Fruit fly (Drosophila melanogaster) whole organism, prepupa: Measurements from ENCODE around the gene CG18747.
A peak's percentile ranks its signal among the peaks of the same experiment; 100 is the strongest.

Source experiments
- Blimp-1 ChIP-seq: fragments of 200-800 bp; sonication (Bioruptor generic); optimal IDR thresholded peaks from 3 replicates; lab custom pipeline; 2017; ENCODE audit warnings: missing biosample characterization, missing genetic modification characterization, mild to moderate bottlenecking, moderate library complexity, missing genetic modification reagents
- CG10669 ChIP-seq: fragments of 200-800 bp; sonication (Bioruptor generic); optimal IDR thresholded peaks from 3 replicates; lab custom pipeline; 2018; ENCODE audit warnings: missing biosample characterization, mild to moderate bottlenecking, missing genetic modification characterization, moderate library complexity
- CG11762 ChIP-seq: fragments of 200-800 bp; sonication (Bioruptor generic); optimal IDR thresholded peaks from 3 replicates; lab custom pipeline; 2016; ENCODE audit warnings: missing biosample characterization, missing genetic modification characterization; ENCODE audit not compliant: insufficient read depth
- CG11902 ChIP-seq: fragments of 200-800 bp; sonication (Bioruptor generic); optimal IDR thresholded peaks from 3 replicates; lab custom pipeline; 2016; ENCODE audit warnings: missing biosample characterization, missing genetic modification characterization
- CG15336 ChIP-seq: fragments of 200-800 bp; sonication (Bioruptor generic); IDR thresholded peaks from 2 replicates; pipeline ENCODE4 v1.3.6; 2022; ENCODE audit warnings: missing biosample characterization, missing genetic modification characterization
- CG1621 ChIP-seq: fragments of 200-800 bp; sonication (Bioruptor generic); optimal IDR thresholded peaks from 3 replicates; lab custom pipeline; 2018; ENCODE audit warnings: missing biosample characterization, mild to moderate bottlenecking, missing genetic modification characterization
- CG16779 ChIP-seq: fragments of 200-800 bp; sonication (Bioruptor generic); optimal IDR thresholded peaks from 3 replicates; lab custom pipeline; 2017; ENCODE audit warnings: missing biosample characterization, mild to moderate bottlenecking, missing genetic modification characterization
- CG3032 ChIP-seq: fragments of 200-800 bp; optimal IDR thresholded peaks from 2 replicates; lab custom pipeline; 2019; ENCODE audit warnings: missing biosample characterization, mild to moderate bottlenecking, missing genetic modification characterization, moderate library complexity
- CG31627 ChIP-seq: fragments of 200-800 bp; sonication (Bioruptor generic); optimal IDR thresholded peaks from 3 replicates; lab custom pipeline; 2016; ENCODE audit warnings: missing biosample characterization, missing genetic modification characterization
- CG32006 ChIP-seq: fragments of 200-800 bp; sonication (Bioruptor generic); optimal IDR thresholded peaks from 3 replicates; lab custom pipeline; 2017; ENCODE audit warnings: missing biosample characterization, mild to moderate bottlenecking, missing genetic modification characterization
- CG34406 ChIP-seq: fragments of 200-800 bp; sonication (Bioruptor generic); optimal IDR thresholded peaks from 3 replicates; lab custom pipeline; 2016; ENCODE audit warnings: missing biosample characterization, missing genetic modification characterization
- CG3919 ChIP-seq: fragments of 200-800 bp; sonication (Bioruptor generic); optimal IDR thresholded peaks from 3 replicates; lab custom pipeline; 2016; ENCODE audit warnings: missing biosample characterization, missing genetic modification characterization
- CG6163 ChIP-seq: fragments of 200-800 bp; sonication (Bioruptor generic); IDR thresholded peaks from 3 replicates; pipeline ENCODE4 v1.3.6; 2022; ENCODE audit warnings: missing biosample characterization, missing genetic modification characterization
- CG6808 ChIP-seq: fragments of 200-800 bp; sonication (Bioruptor generic); optimal IDR thresholded peaks from 3 replicates; lab custom pipeline; 2017; ENCODE audit warnings: missing biosample characterization, missing genetic modification characterization, mild to moderate bottlenecking, moderate library complexity, missing genetic modification reagents
- CG7368 ChIP-seq: fragments of 200-800 bp; sonication (Bioruptor generic); optimal IDR thresholded peaks from 3 replicates; lab custom pipeline; 2016; ENCODE audit warnings: missing biosample characterization, missing genetic modification characterization
- CG8119 ChIP-seq: fragments of 200-800 bp; sonication (Bioruptor generic); IDR thresholded peaks from 3 replicates; pipeline ENCODE4 v1.3.6; 2022; ENCODE audit warnings: missing biosample characterization, missing genetic modification characterization
- CG8632 ChIP-seq: fragments of 200-800 bp; sonication (Bioruptor generic); optimal IDR thresholded peaks from 3 replicates; lab custom pipeline; 2016; ENCODE audit warnings: missing biosample characterization, missing genetic modification characterization
- Eip75B ChIP-seq: fragments of 200-800 bp; sonication (Bioruptor generic); optimal IDR thresholded peaks from 3 replicates; lab custom pipeline; 2016; ENCODE audit warnings: missing biosample characterization, missing genetic modification characterization
- Eip78C ChIP-seq: fragments of 200-800 bp; sonication (Bioruptor generic); peaks from one replicate; lab custom pipeline; 2016; ENCODE audit warnings: missing biosample characterization, missing genetic modification characterization
- Eip93F ChIP-seq: fragments of 200-800 bp; sonication (Bioruptor generic); optimal IDR thresholded peaks from 2 replicates; lab custom pipeline; 2016; ENCODE audit warnings: missing biosample characterization, mild to moderate bottlenecking, missing genetic modification characterization
- Ets21C ChIP-seq: fragments of 200-800 bp; sonication (Bioruptor generic); optimal IDR thresholded peaks from 3 replicates; lab custom pipeline; 2016; ENCODE audit warnings: missing biosample characterization, missing genetic modification characterization
- Ets96B ChIP-seq: fragments of 200-800 bp; optimal IDR thresholded peaks from 2 replicates; lab custom pipeline; 2019; ENCODE audit warnings: missing biosample characterization, mild to moderate bottlenecking, missing genetic modification characterization, moderate library complexity
- Hr38 ChIP-seq: sonication (Bioruptor generic); optimal IDR thresholded peaks from 2 replicates; lab custom pipeline; 2016; ENCODE audit warnings: missing biosample characterization, missing genetic modification characterization
- Hr4 ChIP-seq: fragments of 200-800 bp; sonication (Bioruptor generic); optimal IDR thresholded peaks from 3 replicates; lab custom pipeline; 2016; ENCODE audit warnings: missing biosample characterization, missing genetic modification characterization
- Lpt ChIP-seq: fragments of 200-800 bp; sonication (Bioruptor generic); optimal IDR thresholded peaks from 3 replicates; lab custom pipeline; 2016; ENCODE audit warnings: missing biosample characterization, missing genetic modification characterization
- Smox ChIP-seq: fragments of 200-800 bp; sonication (Bioruptor generic); optimal IDR thresholded peaks from 3 replicates; lab custom pipeline; 2016; ENCODE audit warnings: missing biosample characterization, missing genetic modification characterization
- Sox15 ChIP-seq: fragments of 200-800 bp; sonication (Bioruptor generic); optimal IDR thresholded peaks from 3 replicates; lab custom pipeline; 2016; ENCODE audit warnings: missing biosample characterization, missing genetic modification characterization
- achi ChIP-seq: fragments of 200-800 bp; sonication (Bioruptor generic); optimal IDR thresholded peaks from 3 replicates; lab custom pipeline; 2016; ENCODE audit warnings: missing biosample characterization, missing genetic modification characterization
- cyc ChIP-seq: fragments of 200-800 bp; sonication (Bioruptor generic); optimal IDR thresholded peaks from 3 replicates; lab custom pipeline; 2016; ENCODE audit warnings: missing biosample characterization, missing genetic modification characterization
- dac ChIP-seq: fragments of 200-800 bp; sonication (Bioruptor generic); optimal IDR thresholded peaks from 2 replicates; lab custom pipeline; 2017; ENCODE audit warnings: missing biosample characterization, mild to moderate bottlenecking, missing genetic modification characterization
- eg ChIP-seq: fragments of 200-800 bp; sonication (Bioruptor generic); IDR thresholded peaks from 3 replicates; pipeline ENCODE4 v1.3.6; 2022; ENCODE audit warnings: missing biosample characterization, missing genetic modification characterization
- esn ChIP-seq: fragments of 200-800 bp; sonication (Bioruptor generic); optimal IDR thresholded peaks from 2 replicates; lab custom pipeline; 2016; ENCODE audit warnings: missing biosample characterization, mild to moderate bottlenecking, missing genetic modification characterization, moderate library complexity
- fkh ChIP-seq: fragments of 200-800 bp; sonication (Bioruptor generic); optimal IDR thresholded peaks from 3 replicates; lab custom pipeline; 2017; ENCODE audit warnings: missing biosample characterization, mild to moderate bottlenecking, missing genetic modification characterization, moderate library complexity
- lz ChIP-seq: fragments of 200-800 bp; sonication (Bioruptor generic); optimal IDR thresholded peaks from 3 replicates; lab custom pipeline; 2016; ENCODE audit warnings: missing biosample characterization, missing genetic modification characterization
- pdm3 ChIP-seq: fragments of 200-800 bp; sonication (Bioruptor generic); optimal IDR thresholded peaks from 3 replicates; lab custom pipeline; 2016; ENCODE audit warnings: missing biosample characterization, missing genetic modification characterization
- svp ChIP-seq: fragments of 200-800 bp; sonication (Bioruptor generic); peaks from one replicate; lab custom pipeline; 2016; ENCODE audit warnings: missing biosample characterization, missing genetic modification characterization
- vri ChIP-seq: fragments of 200-800 bp; sonication (Bioruptor generic); optimal IDR thresholded peaks from 3 replicates; lab custom pipeline; 2016; ENCODE audit warnings: missing biosample characterization, mild to moderate bottlenecking, missing genetic modification characterization

The CG18747 gene

DNA sequence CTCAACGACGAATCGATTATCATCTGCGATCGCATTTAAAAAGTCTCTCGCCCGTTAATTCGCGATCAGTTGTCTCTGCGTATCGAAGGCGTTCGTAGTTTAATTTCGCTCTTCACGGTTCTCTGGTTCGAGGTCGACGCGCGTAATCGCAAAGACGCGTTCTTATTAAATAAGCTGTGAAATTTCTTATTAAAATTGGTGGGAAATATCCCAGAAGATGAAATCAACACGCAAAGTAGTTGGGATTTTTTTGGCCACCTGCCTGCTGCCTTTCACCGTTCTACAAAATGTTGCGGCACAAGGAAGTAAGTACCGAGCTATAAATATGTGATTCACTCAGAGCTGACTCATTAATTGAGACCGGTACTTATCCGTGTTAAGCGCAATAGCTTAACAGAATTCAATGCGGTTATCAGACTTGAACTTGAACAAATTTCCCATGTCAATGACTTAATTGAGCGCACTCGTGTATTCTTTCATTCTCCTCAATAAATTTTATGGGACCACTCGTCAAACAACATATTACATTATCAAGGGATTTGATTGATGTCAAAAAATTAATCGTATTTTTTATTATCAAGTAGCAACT is 22.2 kb downstream of the CG18747 start:
- peak; percentile 45 for TF ChIP-seq Eip78C (GFP tag; lab: Kevin White, UChicago)
- peak; percentile 12 for TF ChIP-seq vri
- no peak for TF ChIP-seq Eip93F (GFP tag; lab: Kevin White, UChicago)
- peak; percentile 95 for TF ChIP-seq svp
- no peak for TF ChIP-seq CG3919

DNA sequence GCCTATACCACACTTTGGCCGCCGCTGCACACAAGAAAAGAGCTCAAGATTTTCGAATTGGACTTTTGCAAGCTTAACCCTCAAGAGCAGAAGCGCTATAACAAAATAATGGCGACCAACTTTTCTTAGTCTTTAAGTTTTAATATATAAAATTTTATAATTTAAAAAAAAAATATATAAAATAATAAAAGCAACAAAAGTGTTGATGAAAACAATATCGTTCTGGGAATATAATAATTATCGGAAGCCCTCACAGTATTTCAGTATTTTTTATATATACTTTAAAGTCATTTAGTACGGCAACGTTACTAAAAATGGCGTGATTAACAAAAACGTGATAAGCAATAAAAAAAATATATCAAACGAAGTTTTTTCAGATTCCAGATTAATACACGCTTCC is 23.8 kb downstream of the CG18747 start, which contains the start of gene Sp7:
TSS of gene Sp7 (plus strand) at position 301 of the 400 bp plus-strand sequence.
- TF ChIP-seq CG3919 (no peak), CG10669 (no peak), Lpt (GFP tag; lab: Kevin White, UChicago) (no peak), Sox15 (GFP tag; lab: Kevin White, UChicago) (no peak), CG31627 (no peak), achi (no peak), CG16779 (tag; lab: Kevin White, UChicago) (no peak), lz (no peak), CG11762 (GFP tag; lab: Kevin White, UChicago) (no peak), Hr4 (GFP tag; lab: Kevin White, UChicago) (no peak), cyc (no peak)

DNA sequence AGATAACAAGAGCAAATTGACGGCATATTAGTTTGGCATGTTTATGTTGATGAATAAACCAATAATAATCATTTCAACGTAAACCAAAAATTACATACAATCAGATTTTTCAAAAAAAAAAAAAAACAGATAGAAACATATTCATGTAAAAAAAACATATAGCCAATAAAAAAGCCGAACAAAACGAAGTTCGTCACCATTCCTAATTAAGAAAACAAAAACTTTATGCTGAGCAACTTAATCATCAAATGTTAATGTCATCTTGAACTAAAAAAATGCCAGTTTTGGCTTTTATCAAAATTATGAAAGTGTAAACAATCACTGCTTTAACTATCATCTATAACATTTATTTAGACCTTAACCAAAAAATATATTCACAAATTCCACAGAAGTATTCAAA is 25.4 kb downstream of the CG18747 start, which contains the start of gene CG10919:
TSS of gene CG10919 (plus strand) at position 301 of the 400 bp plus-strand sequence.
- TF ChIP-seq CG34406 (GFP tag; lab: Kevin White, UChicago): no peak
- no peak for TF ChIP-seq Hr38

DNA sequence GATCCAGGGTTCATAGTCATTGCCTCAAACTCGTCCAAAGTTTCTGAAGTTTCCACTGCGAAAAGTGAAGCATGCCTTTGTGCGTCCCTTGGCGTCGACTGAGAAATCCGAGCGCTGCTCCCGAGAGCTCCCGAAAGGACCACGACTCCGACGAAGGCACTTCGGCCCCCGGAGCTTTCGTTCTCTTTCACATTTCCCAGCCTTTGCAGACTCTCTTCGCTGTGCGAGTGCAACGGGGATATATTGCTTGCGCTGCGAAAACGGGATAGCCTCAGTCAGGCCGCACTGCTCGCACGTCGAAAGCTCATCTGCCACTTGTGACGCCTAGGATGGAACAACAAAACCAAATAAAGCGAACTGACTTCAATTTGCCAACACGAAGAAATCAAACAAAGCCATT is 29.7 kb downstream of the CG18747 start:
- TF ChIP-seq CG15336 (GFP tag; lab: Robert Waterston, UW) (0 out of 2 replicates have a peak, but pooled peaks have one; percentile 8), eg (GFP tag; lab: Robert Waterston, UW) (peak; percentile 48; the same call in 1 of the 3 replicates), CG10669 (peak; percentile 13), CG8119 (GFP tag; lab: Robert Waterston, UW) (0 out of 3 replicates have a peak, but pooled peaks have one; percentile 17), CG32006 (GFP tag; lab: Kevin White, UChicago) (peak; percentile 36), esn (GFP tag; lab: Kevin White, UChicago) (no peak), Ets21C (no peak), fkh (GFP tag; lab: Kevin White, UChicago) (no peak), pdm3 (GFP tag; lab: Kevin White, UChicago) (no peak), svp (peak; percentile 57), CG11902 (GFP tag; lab: Kevin White, UChicago) (no peak), CG6163 (GFP tag; lab: Robert Waterston, UW) (peak; percentile 66), Lpt (GFP tag; lab: Kevin White, UChicago) (no peak), CG3032 (tag; lab: Kevin White, UChicago) (peak; percentile 37), CG1621 (peak; percentile 16)
- TF ChIP-seq, all 60 proteins: peak for 9

DNA sequence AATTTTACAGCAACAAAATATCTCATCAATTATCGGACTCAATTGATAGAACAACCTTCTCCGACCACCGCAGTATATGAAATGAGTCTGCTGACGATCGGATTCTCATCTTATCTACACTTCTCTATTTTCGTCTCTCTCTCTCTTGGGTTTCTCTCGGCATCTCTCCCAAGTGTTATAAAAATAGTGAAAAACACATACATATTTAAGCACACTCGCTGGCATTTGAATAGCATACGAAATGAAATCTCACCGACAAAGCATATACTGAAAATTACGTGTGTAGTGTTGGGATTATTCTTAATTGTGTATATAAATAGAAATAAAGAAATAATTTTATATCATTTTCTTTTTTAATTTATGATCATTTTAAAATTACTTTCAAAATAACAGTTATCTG is 33.3 kb downstream of the CG18747 start, which contains the start of gene pyd3:
TSS of gene pyd3 (minus strand) at position 87 of the 400 bp plus-strand sequence.
- TF ChIP-seq CG6163 (GFP tag; lab: Robert Waterston, UW) (0 out of 3 replicates have a peak, but pooled peaks have one; percentile 15), CG7368 (GFP tag; lab: Kevin White, UChicago) (no peak), CG10669 (peak; percentile 39), Eip75B (GFP tag; lab: Kevin White, UChicago) (no peak), CG32006 (GFP tag; lab: Kevin White, UChicago) (peak; percentile 45), Smox (GFP tag; lab: Kevin White, UChicago) (no peak), fkh (GFP tag; lab: Kevin White, UChicago) (no peak), Ets21C (no peak), CG34406 (GFP tag; lab: Kevin White, UChicago) (no peak), Hr4 (GFP tag; lab: Kevin White, UChicago) (peak; percentile 16), CG15336 (GFP tag; lab: Robert Waterston, UW) (0 out of 2 replicates have a peak, but pooled peaks have one; percentile 37), achi (peak; percentile 5), CG6808 (GFP tag; lab: Kevin White, UChicago) (peak; percentile 6), Eip93F (GFP tag; lab: Kevin White, UChicago) (no peak), Eip78C (GFP tag; lab: Kevin White, UChicago) (peak; percentile 34), dac (GFP tag; lab: Kevin White, UChicago) (no peak), CG8632 (GFP tag; lab: Kevin White, UChicago) (no peak), Blimp-1 (GFP tag; lab: Kevin White, UChicago) (no peak), Ets96B (peak; percentile 51), esn (GFP tag; lab: Kevin White, UChicago) (no peak), CG3919 (no peak), svp (peak; percentile 59)
